Fruit fly (Drosophila melanogaster) whole organism, embryonic: ENCODE results near the gene CG32161.

Experiments
- Aef1 ChIP-seq: fragments of 200-800 bp; sonication (Bioruptor generic); IDR thresholded peaks from 3 replicates; pipeline ENCODE4 v1.3.6; 2022; ENCODE audit warnings: missing biosample characterization, missing genetic modification characterization
- BEAF-32 ChIP-seq: fragments of 200-800 bp; sonication (Bioruptor generic); optimal IDR thresholded peaks from 3 replicates; lab custom pipeline; 2017; ENCODE audit warnings: missing biosample characterization, missing genetic modification characterization, mild to moderate bottlenecking, moderate library complexity, missing genetic modification reagents
- CG11695 ChIP-seq: fragments of 200-800 bp; sonication (Bioruptor generic); IDR thresholded peaks from 3 replicates; pipeline ENCODE4 v1.3.6; 2022; ENCODE audit warnings: missing biosample characterization, missing genetic modification characterization
- CG15514 ChIP-seq: fragments of 200-800 bp; sonication (Bioruptor generic); optimal IDR thresholded peaks from 3 replicates; lab custom pipeline; 2017; ENCODE audit warnings: missing biosample characterization, missing genetic modification characterization, mild to moderate bottlenecking, moderate library complexity, missing genetic modification reagents
- CG1647 ChIP-seq: fragments of 200-800 bp; sonication (Bioruptor generic); optimal IDR thresholded peaks from 3 replicates; lab custom pipeline; 2016; ENCODE audit warnings: missing biosample characterization, missing genetic modification characterization
- CG17328 ChIP-seq: fragments of 200-800 bp; sonication (Bioruptor generic); IDR thresholded peaks from 2 replicates; pipeline ENCODE4 v1.3.6; 2022; ENCODE audit warnings: missing biosample characterization, missing genetic modification characterization
- CG17612 ChIP-seq: fragments of 200-800 bp; sonication (Bioruptor generic); IDR thresholded peaks from 2 replicates; pipeline ENCODE4 v1.3.6; 2022; ENCODE audit warnings: missing biosample characterization, missing genetic modification characterization
- CG17912 ChIP-seq: fragments of 200-800 bp; sonication (Bioruptor generic); optimal IDR thresholded peaks from 2 replicates; lab custom pipeline; 2018; ENCODE audit warnings: missing biosample characterization, mild to moderate bottlenecking, missing genetic modification characterization
- CG31224 ChIP-seq: fragments of 200-800 bp; sonication (Bioruptor generic); IDR thresholded peaks from 2 replicates; pipeline ENCODE4 v1.3.6; 2022; ENCODE audit warnings: missing biosample characterization, missing genetic modification characterization
- CG31365 ChIP-seq: fragments of 200-800 bp; sonication (Bioruptor generic); optimal IDR thresholded peaks from 2 replicates; lab custom pipeline; 2018; ENCODE audit warnings: missing biosample characterization, mild to moderate bottlenecking, missing genetic modification characterization
- CG3163 ChIP-seq: fragments of 200-800 bp; sonication (Bioruptor generic); optimal IDR thresholded peaks from 3 replicates; lab custom pipeline; 2016; ENCODE audit warnings: missing biosample characterization, missing genetic modification characterization
- CG4730 ChIP-seq: fragments of 200-800 bp; sonication (Bioruptor generic); IDR thresholded peaks from 2 replicates; pipeline ENCODE4 v1.3.6; 2022; ENCODE audit warnings: missing biosample characterization, missing genetic modification characterization
- CG6175 ChIP-seq: fragments of 200-800 bp; sonication (Bioruptor generic); IDR thresholded peaks from 3 replicates; pipeline ENCODE4 v1.3.6; 2022; ENCODE audit warnings: missing biosample characterization, missing genetic modification characterization
- CG6683 ChIP-seq: fragments of 200-800 bp; sonication (Bioruptor generic); optimal IDR thresholded peaks from 2 replicates; lab custom pipeline; 2017; ENCODE audit warnings: missing biosample characterization, mild to moderate bottlenecking, missing genetic modification characterization, missing genetic modification reagents
- CG7839 ChIP-seq: fragments of 200-800 bp; sonication (Bioruptor generic); optimal IDR thresholded peaks from 3 replicates; lab custom pipeline; 2018; ENCODE audit warnings: missing biosample characterization, mild to moderate bottlenecking, missing genetic modification characterization, moderate library complexity
- CG8089 ChIP-seq: fragments of 200-800 bp; sonication (Bioruptor generic); optimal IDR thresholded peaks from 3 replicates; lab custom pipeline; 2016; ENCODE audit warnings: missing biosample characterization, missing genetic modification characterization
- Dad ChIP-seq: fragments of 200-800 bp; sonication (Bioruptor generic); optimal IDR thresholded peaks from 3 replicates; lab custom pipeline; 2016; ENCODE audit warnings: missing biosample characterization, missing genetic modification characterization
- Dfd ChIP-seq, 2 experiments: fragments of >200 bp; optimal IDR thresholded peaks; 2 replicates each; lab custom pipeline; 2017; ENCODE audit warnings: missing biosample characterization in 2 of 2, missing genetic modification characterization in 2 of 2
- Doc2 ChIP-seq: fragments of 200-800 bp; sonication (Bioruptor generic); IDR thresholded peaks from 2 replicates; pipeline ENCODE4 v1.3.6; 2022; ENCODE audit warnings: missing biosample characterization, missing genetic modification characterization
- Doc3 ChIP-seq: fragments of 200-800 bp; sonication (Bioruptor generic); IDR thresholded peaks from 3 replicates; pipeline ENCODE4 v1.3.6; 2022; ENCODE audit warnings: missing biosample characterization, missing genetic modification characterization; ENCODE audit not compliant: partially characterized antibody
- Dp ChIP-seq: fragments of 200-800 bp; sonication (Bioruptor generic); optimal IDR thresholded peaks from 2 replicates; lab custom pipeline; 2018; ENCODE audit warnings: missing biosample characterization, mild to moderate bottlenecking, missing genetic modification characterization, moderate library complexity
- E2f2 ChIP-seq: fragments of 200-800 bp; sonication (Bioruptor generic); IDR thresholded peaks from 2 replicates; pipeline ENCODE4 v1.3.6; 2022; ENCODE audit warnings: missing biosample characterization, missing genetic modification characterization
- Eip74EF ChIP-seq, 2 experiments: fragments of 200-800 bp in 1 of 2; fragments of >200 bp in 1 of 2; sonication (Bioruptor generic) in 1 of 2; optimal IDR thresholded peaks; 2 replicates each; lab custom pipeline; 2017 to 2019; ENCODE audit warnings: missing biosample characterization in 2 of 2, missing genetic modification characterization in 2 of 2, mild to moderate bottlenecking in 1 of 2, moderate library complexity in 1 of 2
- Ets97D ChIP-seq: fragments of 200-800 bp; sonication (Bioruptor generic); optimal IDR thresholded peaks from 3 replicates; lab custom pipeline; 2016; ENCODE audit warnings: missing biosample characterization, missing genetic modification characterization
- Fer1 ChIP-seq: fragments of 200-800 bp; sonication (Bioruptor generic); optimal IDR thresholded peaks from 2 replicates; lab custom pipeline; 2017; ENCODE audit warnings: missing biosample characterization, mild to moderate bottlenecking, missing genetic modification characterization
- Hey ChIP-seq: fragments of 200-800 bp; sonication (Bioruptor generic); optimal IDR thresholded peaks from 3 replicates; lab custom pipeline; 2018; ENCODE audit warnings: missing biosample characterization, mild to moderate bottlenecking, missing genetic modification characterization
- HmgZ ChIP-seq: fragments of 200-800 bp; sonication (Bioruptor generic); optimal IDR thresholded peaks from 2 replicates; lab custom pipeline; 2018; ENCODE audit warnings: missing biosample characterization, mild to moderate bottlenecking, missing genetic modification characterization
- Hr78 ChIP-seq, 2 experiments: fragments of 200-800 bp in 1 of 2; fragments of >200 bp in 1 of 2; sonication (Bioruptor generic) in 1 of 2; optimal IDR thresholded peaks; 2 replicates each; lab custom pipeline; 2017 to 2019; ENCODE audit warnings: missing biosample characterization in 2 of 2, missing genetic modification characterization in 2 of 2, mild to moderate bottlenecking in 1 of 2, moderate library complexity in 1 of 2
- Mes4 ChIP-seq: fragments of 200-800 bp; sonication (Bioruptor generic); optimal IDR thresholded peaks from 2 replicates; lab custom pipeline; 2016; ENCODE audit warnings: missing biosample characterization, missing genetic modification characterization
- Sin3A ChIP-seq: fragments of >200 bp; optimal IDR thresholded peaks from 2 replicates; lab custom pipeline; 2018
- Sox102F ChIP-seq: fragments of 200-800 bp; sonication (Bioruptor generic); optimal IDR thresholded peaks from 2 replicates; lab custom pipeline; 2018; ENCODE audit warnings: missing biosample characterization, mild to moderate bottlenecking, missing genetic modification characterization, moderate library complexity
- Vsx1 ChIP-seq: fragments of 200-800 bp; sonication (Bioruptor generic); optimal IDR thresholded peaks from 2 replicates; lab custom pipeline; 2017; ENCODE audit warnings: missing biosample characterization, mild to moderate bottlenecking, missing genetic modification characterization, missing genetic modification reagents
- ara ChIP-seq: fragments of 200-800 bp; sonication (Bioruptor generic); IDR thresholded peaks from 2 replicates; pipeline ENCODE4 v1.3.6; 2022; ENCODE audit warnings: missing biosample characterization, missing genetic modification characterization
- ewg ChIP-seq: fragments of 200-800 bp; sonication (Bioruptor generic); optimal IDR thresholded peaks from 3 replicates; lab custom pipeline; 2017; ENCODE audit warnings: mild to moderate bottlenecking, missing biosample characterization, missing genetic modification reagents, missing genetic modification characterization
- eyg ChIP-seq: fragments of 200-800 bp; sonication (Bioruptor generic); optimal IDR thresholded peaks from 3 replicates; lab custom pipeline; 2016; ENCODE audit warnings: missing biosample characterization, missing genetic modification characterization
- fd64A ChIP-seq: fragments of 200-800 bp; sonication (Bioruptor generic); optimal IDR thresholded peaks from 3 replicates; lab custom pipeline; 2018; ENCODE audit warnings: missing biosample characterization, mild to moderate bottlenecking, missing genetic modification characterization
- fu2 ChIP-seq: fragments of 200-800 bp; sonication (Bioruptor generic); optimal IDR thresholded peaks from 2 replicates; lab custom pipeline; 2016; ENCODE audit warnings: missing biosample characterization, missing genetic modification characterization
- gro ChIP-seq: fragments of 200-800 bp; sonication (Bioruptor generic); optimal IDR thresholded peaks from 2 replicates; lab custom pipeline; 2016; ENCODE audit warnings: missing biosample characterization, missing genetic modification characterization
- hbn ChIP-seq: fragments of 200-800 bp; sonication (Bioruptor generic); IDR thresholded peaks from 2 replicates; pipeline ENCODE4 v1.3.6; 2022; ENCODE audit warnings: missing biosample characterization, missing genetic modification characterization; ENCODE audit not compliant: partially characterized antibody
- hkb ChIP-seq, 2 experiments: fragments of 200-800 bp in 1 of 2; fragments of >200 bp in 1 of 2; sonication (Bioruptor generic) in 1 of 2; IDR thresholded peaks in 1 of 2; optimal IDR thresholded peaks in 1 of 2; 2 replicates each; pipeline versions ENCODE4 v1.3.6 to Lab custom; 2017 to 2022; ENCODE audit warnings: missing biosample characterization in 1 of 2, missing genetic modification characterization in 1 of 2
- lbe ChIP-seq: fragments of 200-800 bp; sonication (Bioruptor generic); optimal IDR thresholded peaks from 2 replicates; lab custom pipeline; 2016; ENCODE audit warnings: missing biosample characterization, mild to moderate bottlenecking, missing genetic modification characterization
- lola ChIP-seq, 3 experiments: fragments of >200 bp in 2 of 3; fragments of 200-800 bp in 1 of 3; sonication (Bioruptor generic) in 1 of 3; optimal IDR thresholded peaks; 2 replicates each; lab custom pipeline; 2017 to 2019; ENCODE audit warnings: missing biosample characterization in 3 of 3, missing genetic modification characterization in 3 of 3, mild to moderate bottlenecking in 1 of 3, moderate library complexity in 1 of 3
- nau ChIP-seq: fragments of 200-800 bp; sonication (Bioruptor generic); optimal IDR thresholded peaks from 3 replicates; lab custom pipeline; 2017; ENCODE audit warnings: missing biosample characterization, mild to moderate bottlenecking, missing genetic modification characterization, missing genetic modification reagents
- onecut ChIP-seq: fragments of 200-800 bp; sonication (Bioruptor generic); IDR thresholded peaks from 2 replicates; pipeline ENCODE4 v1.3.6; 2022; ENCODE audit warnings: missing biosample characterization, missing genetic modification characterization
- pum ChIP-seq: fragments of 200-800 bp; sonication (Bioruptor generic); optimal IDR thresholded peaks from 2 replicates; lab custom pipeline; 2016; ENCODE audit warnings: missing biosample characterization, missing genetic modification characterization
- sd ChIP-seq: fragments of 200-800 bp; sonication (Bioruptor generic); optimal IDR thresholded peaks from 3 replicates; lab custom pipeline; 2018; ENCODE audit warnings: missing biosample characterization, mild to moderate bottlenecking, missing genetic modification characterization, moderate library complexity
- shn ChIP-seq: fragments of 200-800 bp; sonication (Bioruptor generic); optimal IDR thresholded peaks from 3 replicates; lab custom pipeline; 2016; ENCODE audit warnings: missing biosample characterization, missing genetic modification characterization
- stwl ChIP-seq: fragments of 200-800 bp; sonication (Bioruptor generic); optimal IDR thresholded peaks from 3 replicates; lab custom pipeline; 2018; ENCODE audit warnings: missing biosample characterization, mild to moderate bottlenecking, missing genetic modification characterization, moderate library complexity
- trh ChIP-seq: fragments of 200-800 bp; sonication (Bioruptor generic); optimal IDR thresholded peaks from 2 replicates; lab custom pipeline; 2016; ENCODE audit warnings: missing biosample characterization, missing genetic modification characterization
- ttk ChIP-seq: fragments of 200-800 bp; sonication (Bioruptor generic); IDR thresholded peaks from 2 replicates; pipeline ENCODE4 v2.1.2; 2022; ENCODE audit warnings: missing biosample characterization, missing genetic modification characterization
- wor ChIP-seq: fragments of 200-800 bp; sonication (Bioruptor generic); IDR thresholded peaks from 2 replicates; pipeline ENCODE4 v1.3.6; 2022; ENCODE audit warnings: missing biosample characterization, missing genetic modification characterization

CG32161 gene

DNA sequence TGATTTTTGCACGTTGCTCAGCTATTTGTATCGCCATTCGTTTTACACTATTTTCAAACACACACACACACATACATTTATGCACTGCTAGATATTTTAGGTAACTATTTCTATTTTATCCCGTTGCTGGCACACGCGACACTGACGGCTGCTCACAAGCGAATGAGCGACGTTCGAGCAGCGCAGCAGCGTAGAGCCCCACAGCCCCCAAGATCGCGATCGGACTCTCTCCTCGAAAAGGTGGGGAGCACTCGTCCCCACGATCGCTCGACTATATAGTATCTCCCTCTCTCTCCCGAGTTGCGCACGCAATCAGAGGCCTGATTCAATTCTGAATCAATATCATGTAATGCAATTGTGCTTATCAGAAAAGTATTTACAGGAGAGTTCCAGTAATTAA lies 46.0 kb upstream of the CG32161 start (continued):
- TF ChIP-seq wor (no peak), Ets97D (GFP tag; lab: Kevin White, UChicago) (no peak), hbn (GFP tag; lab: Robert Waterston, UW) (no peak), ttk (0 out of 2 replicates have a peak, but pooled peaks have one; percentile 13), pum (GFP tag; lab: Kevin White, UChicago) (no peak), CG15514 (GFP tag; lab: Kevin White, UChicago) (peak; percentile 30), CG4730 (GFP tag; lab: Robert Waterston, UW) (no peak), BEAF-32 (GFP tag; lab: Kevin White, UChicago) (no peak), E2f2 (GFP tag; lab: Robert Waterston, UW) (no peak), ara (GFP tag; lab: Robert Waterston, UW) (0 out of 2 replicates have a peak, but pooled peaks have one; percentile 8), Hr78 (GFP tag; optimal IDR thresholded peaks at IDR 0.05; lab: Kevin White, UChicago) (no peak), Dp (GFP tag; lab: Kevin White, UChicago) (no peak), shn (GFP tag; lab: Kevin White, UChicago) (no peak), nau (GFP tag; lab: Kevin White, UChicago) (no peak), CG6175 (GFP tag; lab: Robert Waterston, UW) (no peak), Hey (tag; lab: Kevin White, UChicago) (no peak), eyg (GFP tag; lab: Kevin White, UChicago) (no peak), CG6683 (GFP tag; lab: Kevin White, UChicago) (no peak), Aef1 (no peak), CG8089 (GFP tag; lab: Kevin White, UChicago) (no peak), Dfd (GFP tag; optimal IDR thresholded peaks at IDR 0.05; lab: Kevin White, UChicago) (no peak), Fer1 (GFP tag; lab: Kevin White, UChicago) (peak; percentile 19), Sin3A (lab: Kevin White, UChicago) (no peak), CG17328 (GFP tag; lab: Robert Waterston, UW) (no peak), CG11695 (GFP tag; lab: Robert Waterston, UW) (no peak), Mes4 (GFP tag; lab: Kevin White, UChicago) (no peak), lola (GFP tag; optimal IDR thresholded peaks at IDR 0.05; lab: Kevin White, UChicago) (no peak), sd (tag; lab: Kevin White, UChicago) (no peak), CG1647 (no peak), hkb (optimal IDR thresholded peaks at IDR 0.05; lab: Kevin White, UChicago) (no peak), hkb (GFP tag; IDR thresholded peaks at IDR 0.05; lab: Robert Waterston, UW) (no peak), gro (GFP tag; lab: Kevin White, UChicago) (peak; percentile 33), HmgZ (no peak), Dad (GFP tag; lab: Kevin White, UChicago) (no peak), Doc3 (GFP tag; lab: Robert Waterston, UW) (no peak), CG3163 (GFP tag; lab: Kevin White, UChicago) (no peak), CG17612 (GFP tag; lab: Robert Waterston, UW) (0 out of 2 replicates have a peak, but pooled peaks have one; percentile 14), stwl (tag; lab: Kevin White, UChicago) (no peak), fu2 (GFP tag; lab: Kevin White, UChicago) (no peak), lbe (GFP tag; lab: Kevin White, UChicago) (peak; percentile 43), CG7839 (no peak), CG31224 (GFP tag; lab: Robert Waterston, UW) (no peak), CG17912 (no peak), CG31365 (tag; lab: Kevin White, UChicago) (no peak), Doc2 (GFP tag; lab: Robert Waterston, UW) (no peak), onecut (GFP tag; lab: Robert Waterston, UW) (no peak), fd64A (GFP tag; lab: Kevin White, UChicago) (no peak), ewg (no peak), Vsx1 (GFP tag; lab: Kevin White, UChicago) (no peak), Eip74EF (GFP tag; optimal IDR thresholded peaks at IDR 0.05; lab: Kevin White, UChicago) (no peak), trh (GFP tag; lab: Kevin White, UChicago) (no peak), Sox102F (GFP tag; lab: Kevin White, UChicago) (no peak)
